Worm (Caenorhabditis elegans): ENCODE data around the gene C49C8.2.
A peak's percentile ranks its signal among the peaks of the same experiment; 100 is the strongest.

Gene C49C8.2

ce11 chrIV:8686966-8687365, 36.1 kb downstream of the C49C8.2 start:
- no peak for TF ChIP-seq nhr-43 (tag; optimal IDR thresholded peaks at IDR 0.05; ENCODE audit: poor library complexity, severe bottlenecking)
- no peak for TF ChIP-seq snpc-4 (tag; optimal IDR thresholded peaks at IDR 0.05)
- TF ChIP-seq egl-5 (tag; optimal IDR thresholded peaks at IDR 0.05): no peak

DNA sequence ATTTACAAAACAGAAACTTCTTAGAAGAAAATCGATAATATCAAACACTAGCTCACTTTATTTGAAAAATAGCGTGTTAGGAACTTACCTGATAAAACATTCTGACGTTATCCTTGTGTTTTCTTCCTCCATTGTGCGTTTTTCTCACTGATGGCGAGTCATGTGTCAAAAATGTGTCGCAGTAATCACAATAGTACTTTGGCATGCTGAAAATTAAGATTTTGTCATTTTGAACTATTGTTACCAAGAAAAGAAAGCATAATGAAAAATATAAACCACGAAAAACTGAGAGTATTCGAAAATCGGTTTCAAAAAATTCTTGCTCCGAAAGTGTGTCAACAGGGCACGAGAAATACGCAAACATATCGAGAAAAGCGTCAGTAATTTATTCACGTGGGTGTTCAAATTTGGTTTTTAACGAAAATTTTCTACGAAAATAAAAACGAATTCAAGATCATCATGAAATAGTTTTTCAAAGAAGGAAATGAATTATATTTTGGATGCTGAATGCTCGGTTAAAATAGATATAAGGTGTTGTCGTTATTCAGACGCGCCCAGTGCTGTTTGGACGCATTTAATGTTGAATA, 36.8 kb downstream of the C49C8.2 start, which contains the start of gene snrp-3:
Gene snrp-3, minus strand, starts transcription at position 206 of the 587 bp plus-strand sequence.
- TF ChIP-seq fkh-10 (GFP tag; optimal IDR thresholded peaks at IDR 0.05) (no peak), nfya-1 (tag; optimal IDR thresholded peaks at IDR 0.05; ENCODE audit: insufficient read depth) (peak; percentile 84), ceh-28 (tag; optimal IDR thresholded peaks at IDR 0.05) (peak; percentile 78), eor-1 (tag; optimal IDR thresholded peaks at IDR 0.05) (no peak), mml-1 (tag; optimal IDR thresholded peaks at IDR 0.05) (no peak), nhr-23 (tag; optimal IDR thresholded peaks at IDR 0.05) (peak; percentile 95), ztf-4 (tag; optimal IDR thresholded peaks at IDR 0.05) (no peak), sea-2 (GFP tag; optimal IDR thresholded peaks at IDR 0.05) (no peak), lin-39 (tag; optimal IDR thresholded peaks at IDR 0.05) (peak; percentile 19), egl-5 (tag; optimal IDR thresholded peaks at IDR 0.05) (no peak), pha-4 (tag; optimal IDR thresholded peaks at IDR 0.05) (peak; percentile 92), jun-1 (tag; optimal IDR thresholded peaks at IDR 0.05) (peak; percentile 76), mdl-1 (tag; optimal IDR thresholded peaks at IDR 0.05) (peak; percentile 8), nhr-28 (tag; optimal IDR thresholded peaks at IDR 0.05) (no peak), R02D3.7 (tag; optimal IDR thresholded peaks at IDR 0.05) (peak; percentile 76), nhr-11 (tag; optimal IDR thresholded peaks at IDR 0.05) (peak; percentile 38), egl-27 (tag; optimal IDR thresholded peaks at IDR 0.05) (no peak), unc-62 (GFP tag; optimal IDR thresholded peaks at IDR 0.05) (no peak), aly-2 (tag; optimal IDR thresholded peaks at IDR 0.05) (no peak), skn-1 (tag; optimal IDR thresholded peaks at IDR 0.05) (peak; percentile 83), elt-3 (tag; optimal IDR thresholded peaks at IDR 0.05) (no peak), pqm-1 (tag; optimal IDR thresholded peaks at IDR 0.05) (peak; percentile 62), nhr-25 (tag; optimal IDR thresholded peaks at IDR 0.05) (peak; percentile 81), tbx-2 (tag; optimal IDR thresholded peaks at IDR 0.05) (peak; percentile 49), elt-1 (tag; optimal IDR thresholded peaks at IDR 0.05) (no peak), fkh-2 (tag; optimal IDR thresholded peaks at IDR 0.05) (no peak), nhr-76 (tag; optimal IDR thresholded peaks at IDR 0.05) (no peak), ZK546.5 (tag; optimal IDR thresholded peaks at IDR 0.05) (no peak), daf-12 (tag; optimal IDR thresholded peaks at IDR 0.05) (no peak), zag-1 (tag; optimal IDR thresholded peaks at IDR 0.05) (no peak), ama-1 (optimal IDR thresholded peaks at IDR 0.05) (peak; percentile 71), hmg-11 (tag; optimal IDR thresholded peaks at IDR 0.05) (peak; percentile 84), nhr-67 (tag; optimal IDR thresholded peaks at IDR 0.05) (no peak), nhr-12 (tag; optimal IDR thresholded peaks at IDR 0.05) (no peak), nhr-77 (tag; optimal IDR thresholded peaks at IDR 0.05) (peak; percentile 39), ceh-9 (tag; optimal IDR thresholded peaks at IDR 0.05) (no peak), ceh-82 (tag; optimal IDR thresholded peaks at IDR 0.05) (peak; percentile 23), lin-15B (tag; optimal IDR thresholded peaks at IDR 0.05) (peak; percentile 89), nhr-43 (tag; optimal IDR thresholded peaks at IDR 0.05; ENCODE audit: poor library complexity, severe bottlenecking) (peak; percentile 79), ceh-16 (tag; optimal IDR thresholded peaks at IDR 0.05) (no peak), fos-1 (tag; optimal IDR thresholded peaks at IDR 0.05) (no peak), ztf-11 (tag; optimal IDR thresholded peaks at IDR 0.05) (no peak), nhr-237 (tag; optimal IDR thresholded peaks at IDR 0.05) (no peak), elt-2 (tag; optimal IDR thresholded peaks at IDR 0.05) (peak; percentile 42), snpc-4 (tag; optimal IDR thresholded peaks at IDR 0.05) (peak; percentile 77), lsy-12 (tag; optimal IDR thresholded peaks at IDR 0.05) (peak; percentile 64), unc-39 (tag; optimal IDR thresholded peaks at IDR 0.05) (no peak)

Data from whole organism, L3 larva.